Fruit fly (Drosophila melanogaster): ENCODE results near the gene CG43050.
A peak's percentile ranks its signal among the peaks of the same experiment; 100 is the strongest.

The CG43050 gene

dm6 chr2L:13082177-13082576 is 36.9 kb upstream of the CG43050 start (continued):
- TF ChIP-seq CG10147 (GFP tag; optimal IDR thresholded peaks at IDR 0.05) (no peak), cato (GFP tag; optimal IDR thresholded peaks at IDR 0.05; ENCODE audit: borderline replicate concordance) (no peak), CG8924 (tag; optimal IDR thresholded peaks at IDR 0.05) (no peak), eve (GFP tag; optimal IDR thresholded peaks at IDR 0.05) (no peak), CG12104 (GFP tag; optimal IDR thresholded peaks at IDR 0.05) (no peak), Hr3 (GFP tag; optimal IDR thresholded peaks at IDR 0.05) (no peak), maf-S (GFP tag; optimal IDR thresholded peaks at IDR 0.05) (no peak), row (GFP tag; IDR thresholded peaks at IDR 0.05) (no peak), CG18619 (GFP tag; optimal IDR thresholded peaks at IDR 0.05) (no peak), CG10209 (GFP tag; optimal IDR thresholded peaks at IDR 0.05) (peak; percentile 28), CG6254 (GFP tag; optimal IDR thresholded peaks at IDR 0.05) (no peak), Poxn (GFP tag; IDR thresholded peaks at IDR 0.05) (no peak), Scr (GFP tag; IDR thresholded peaks at IDR 0.05; ENCODE audit: partially characterized antibody) (no peak), Fer3 (tag; optimal IDR thresholded peaks at IDR 0.05) (peak; percentile 22), zfh2 (GFP tag; optimal IDR thresholded peaks at IDR 0.05) (no peak), CG2889 (GFP tag; IDR thresholded peaks at IDR 0.05) (no peak), CG8089 (GFP tag; optimal IDR thresholded peaks at IDR 0.05) (no peak), slou (GFP tag; optimal IDR thresholded peaks at IDR 0.05) (no peak), Adf1 (GFP tag; IDR thresholded peaks at IDR 0.05) (no peak), stc (GFP tag; IDR thresholded peaks at IDR 0.05) (no peak), CG7928 (GFP tag; optimal IDR thresholded peaks at IDR 0.05) (peak; percentile 4), CG12391 (tag; optimal IDR thresholded peaks at IDR 0.05) (no peak), dmrt99B (tag; optimal IDR thresholded peaks at IDR 0.05) (no peak), CG3163 (GFP tag; optimal IDR thresholded peaks at IDR 0.05) (no peak), D (optimal IDR thresholded peaks at IDR 0.05) (no peak), D (GFP tag; optimal IDR thresholded peaks at IDR 0.05) (no peak), Mad (GFP tag; optimal IDR thresholded peaks at IDR 0.05) (no peak), prd (optimal IDR thresholded peaks at IDR 0.05) (no peak), prd (GFP tag; IDR thresholded peaks at IDR 0.05) (no peak), CG12219 (GFP tag; optimal IDR thresholded peaks at IDR 0.05) (no peak), trh (GFP tag; optimal IDR thresholded peaks at IDR 0.05) (no peak), CG8944 (GFP tag; optimal IDR thresholded peaks at IDR 0.05) (no peak), tup (GFP tag; optimal IDR thresholded peaks at IDR 0.05) (no peak), sens-2 (GFP tag; IDR thresholded peaks at IDR 0.05) (no peak), PHDP (tag; optimal IDR thresholded peaks at IDR 0.05) (peak; percentile 39), aop (GFP tag; IDR thresholded peaks at IDR 0.05) (no peak), Gug (GFP tag; IDR thresholded peaks at IDR 0.05) (no peak), CG13894 (tag; optimal IDR thresholded peaks at IDR 0.05) (no peak), CG4820 (GFP tag; optimal IDR thresholded peaks at IDR 0.05) (no peak), hkb (optimal IDR thresholded peaks at IDR 0.05) (no peak), hkb (GFP tag; IDR thresholded peaks at IDR 0.05) (no peak), disco-r (GFP tag; optimal IDR thresholded peaks at IDR 0.05) (no peak), nau (GFP tag; optimal IDR thresholded peaks at IDR 0.05) (no peak), Doc3 (GFP tag; IDR thresholded peaks at IDR 0.05; ENCODE audit: partially characterized antibody) (no peak), luna (GFP tag; optimal IDR thresholded peaks at IDR 0.05) (peak; percentile 2), knrl (GFP tag; IDR thresholded peaks at IDR 0.05; ENCODE audit: partially characterized antibody) (no peak), CG17802 (tag; optimal IDR thresholded peaks at IDR 0.05) (no peak), C15 (GFP tag; IDR thresholded peaks at IDR 0.05) (no peak), nerfin-1 (tag; optimal IDR thresholded peaks at IDR 0.05) (no peak), TFAM (GFP tag; optimal IDR thresholded peaks at IDR 0.05) (no peak), exex (tag; optimal IDR thresholded peaks at IDR 0.05) (no peak), Ets65A (GFP tag) (peak; percentile 41), az2 (GFP tag; optimal IDR thresholded peaks at IDR 0.05) (no peak)

All from whole organism, embryonic.